Fruit fly (Drosophila melanogaster) whole organism, embryonic: ENCODE results near the gene Gr98b.
A peak's percentile ranks its signal among the peaks of the same experiment; 100 is the strongest.

ENCODE experiments used
- CG10209 ChIP-seq: fragments of 200-800 bp; sonication (Bioruptor generic); optimal IDR thresholded peaks from 3 replicates; lab custom pipeline; 2017; ENCODE audit warnings: missing biosample characterization, mild to moderate bottlenecking, missing genetic modification characterization, missing genetic modification reagents
- CG10543 ChIP-seq: fragments of 200-800 bp; sonication (Bioruptor generic); optimal IDR thresholded peaks from 3 replicates; lab custom pipeline; 2017; ENCODE audit warnings: missing biosample characterization, mild to moderate bottlenecking, missing genetic modification characterization, moderate library complexity
- CG11504 ChIP-seq: fragments of 200-800 bp; sonication (Bioruptor generic); optimal IDR thresholded peaks from 3 replicates; lab custom pipeline; 2019; ENCODE audit warnings: missing biosample characterization, mild to moderate bottlenecking, missing genetic modification characterization, moderate library complexity
- CG12219 ChIP-seq: fragments of 200-800 bp; sonication (Bioruptor generic); optimal IDR thresholded peaks from 3 replicates; lab custom pipeline; 2018; ENCODE audit warnings: missing biosample characterization, mild to moderate bottlenecking, missing genetic modification characterization
- CG13624 ChIP-seq: fragments of 200-800 bp; sonication (Bioruptor generic); optimal IDR thresholded peaks from 2 replicates; lab custom pipeline; 2016; ENCODE audit warnings: missing biosample characterization, missing genetic modification characterization
- CG17361 ChIP-seq: fragments of 200-800 bp; sonication (Bioruptor generic); IDR thresholded peaks from 3 replicates; pipeline ENCODE4 v1.3.6; 2022; ENCODE audit warnings: missing biosample characterization, missing genetic modification characterization
- CG18262 ChIP-seq: fragments of 200-800 bp; optimal IDR thresholded peaks from 3 replicates; lab custom pipeline; 2019; ENCODE audit warnings: missing biosample characterization, mild to moderate bottlenecking, missing genetic modification characterization, moderate library complexity
- CG18764 ChIP-seq: fragments of 200-800 bp; sonication (Bioruptor generic); optimal IDR thresholded peaks from 3 replicates; lab custom pipeline; 2016; ENCODE audit warnings: missing biosample characterization, missing genetic modification characterization
- CG30431 ChIP-seq: fragments of 200-800 bp; sonication (Bioruptor generic); optimal IDR thresholded peaks from 2 replicates; lab custom pipeline; 2017; ENCODE audit warnings: missing biosample characterization, missing genetic modification characterization
- CG32532 ChIP-seq: fragments of 200-800 bp; sonication (Bioruptor generic); IDR thresholded peaks from 2 replicates; pipeline ENCODE4 v1.3.6; 2022; ENCODE audit warnings: missing biosample characterization, missing genetic modification characterization
- CG6791 ChIP-seq: fragments of 200-800 bp; sonication (Bioruptor generic); IDR thresholded peaks from 3 replicates; pipeline ENCODE4 v1.3.6; 2022; ENCODE audit warnings: missing biosample characterization, missing genetic modification characterization; ENCODE audit not compliant: partially characterized antibody
- CG8388 ChIP-seq: fragments of 200-800 bp; sonication (Bioruptor generic); optimal IDR thresholded peaks from 2 replicates; lab custom pipeline; 2019; ENCODE audit warnings: missing biosample characterization, mild to moderate bottlenecking, missing genetic modification characterization, moderate library complexity
- D19B ChIP-seq: fragments of 200-800 bp; sonication (Bioruptor generic); optimal IDR thresholded peaks from 2 replicates; lab custom pipeline; 2017; ENCODE audit warnings: missing biosample characterization, mild to moderate bottlenecking, missing genetic modification characterization
- Dad ChIP-seq: fragments of 200-800 bp; sonication (Bioruptor generic); optimal IDR thresholded peaks from 3 replicates; lab custom pipeline; 2016; ENCODE audit warnings: missing biosample characterization, missing genetic modification characterization
- Dip2 ChIP-seq: fragments of 200-800 bp; sonication (Bioruptor generic); IDR thresholded peaks from 2 replicates; pipeline ENCODE4 v1.3.6; 2022; ENCODE audit warnings: missing biosample characterization, missing genetic modification characterization
- Doc3 ChIP-seq: fragments of 200-800 bp; sonication (Bioruptor generic); IDR thresholded peaks from 3 replicates; pipeline ENCODE4 v1.3.6; 2022; ENCODE audit warnings: missing biosample characterization, missing genetic modification characterization; ENCODE audit not compliant: partially characterized antibody
- E2f2 ChIP-seq: fragments of 200-800 bp; sonication (Bioruptor generic); IDR thresholded peaks from 2 replicates; pipeline ENCODE4 v1.3.6; 2022; ENCODE audit warnings: missing biosample characterization, missing genetic modification characterization
- Fer2 ChIP-seq: fragments of 200-800 bp; sonication (Bioruptor generic); optimal IDR thresholded peaks from 2 replicates; lab custom pipeline; 2018; ENCODE audit warnings: missing biosample characterization, mild to moderate bottlenecking, missing genetic modification characterization, moderate library complexity
- Gsc ChIP-seq: fragments of 200-800 bp; sonication (Bioruptor generic); IDR thresholded peaks from 2 replicates; pipeline ENCODE4 v1.3.6; 2022; ENCODE audit warnings: missing biosample characterization, missing genetic modification characterization
- H15 ChIP-seq: fragments of 200-800 bp; sonication (Bioruptor generic); IDR thresholded peaks from 3 replicates; pipeline ENCODE4 v1.3.6; 2022; ENCODE audit warnings: missing biosample characterization, missing genetic modification characterization
- H2.0 ChIP-seq: fragments of 200-800 bp; sonication (Bioruptor generic); IDR thresholded peaks from 2 replicates; pipeline ENCODE4 v1.3.6; 2022; ENCODE audit warnings: missing biosample characterization, missing genetic modification characterization
- Pdp1 ChIP-seq, 2 experiments: fragments of 200-800 bp; sonication (Bioruptor generic); optimal IDR thresholded peaks; 3 replicates each; lab custom pipeline; 2016; ENCODE audit warnings: missing biosample characterization in 2 of 2, missing genetic modification characterization in 2 of 2, mild to moderate bottlenecking in 1 of 2, moderate library complexity in 1 of 2
- Rx ChIP-seq: fragments of 200-800 bp; sonication (Bioruptor generic); IDR thresholded peaks from 2 replicates; pipeline ENCODE4 v1.3.6; 2022; ENCODE audit warnings: missing biosample characterization, missing genetic modification characterization
- Spps ChIP-seq: fragments of 200-800 bp; sonication (Bioruptor generic); optimal IDR thresholded peaks from 2 replicates; lab custom pipeline; 2018; ENCODE audit warnings: missing biosample characterization, mild to moderate bottlenecking, missing genetic modification characterization
- Stat92E ChIP-seq, 3 experiments: fragments of >200 bp in 2 of 3; fragments of 200-800 bp in 1 of 3; sonication (Bioruptor generic) in 1 of 3; optimal IDR thresholded peaks; 2 replicates each; lab custom pipeline; 2017 to 2019; ENCODE audit warnings: missing biosample characterization in 3 of 3, missing genetic modification characterization in 3 of 3, mild to moderate bottlenecking in 1 of 3, moderate library complexity in 1 of 3
- Tbp ChIP-seq: fragments of >200 bp; optimal IDR thresholded peaks from 2 replicates; lab custom pipeline; 2018; ENCODE audit warnings: missing biosample characterization, missing genetic modification characterization
- aop ChIP-seq: fragments of 200-800 bp; sonication (Bioruptor generic); IDR thresholded peaks from 2 replicates; pipeline ENCODE4 v1.3.6; 2022; ENCODE audit warnings: missing biosample characterization, missing genetic modification characterization
- chinmo ChIP-seq: fragments of 200-800 bp; sonication (Bioruptor generic); IDR thresholded peaks from 4 replicates; pipeline ENCODE4 v1.3.6; 2022; ENCODE audit warnings: missing biosample characterization, missing genetic modification characterization; ENCODE audit not compliant: partially characterized antibody
- chn ChIP-seq: fragments of 200-800 bp; sonication (Bioruptor generic); optimal IDR thresholded peaks from 2 replicates; lab custom pipeline; 2016; ENCODE audit warnings: missing biosample characterization, missing genetic modification characterization
- crc ChIP-seq: fragments of 200-800 bp; sonication (Bioruptor generic); optimal IDR thresholded peaks from 2 replicates; lab custom pipeline; 2016; ENCODE audit warnings: missing biosample characterization, missing genetic modification characterization
- crol ChIP-seq: fragments of 200-800 bp; sonication (Bioruptor generic); IDR thresholded peaks from 2 replicates; pipeline ENCODE4 v1.3.6; 2022; ENCODE audit warnings: missing biosample characterization, missing genetic modification characterization
- en ChIP-seq: fragments of 200-800 bp; sonication (Bioruptor generic); optimal IDR thresholded peaks from 2 replicates; lab custom pipeline; 2016; ENCODE audit warnings: missing biosample characterization, missing genetic modification characterization
- eve ChIP-seq, 2 experiments: fragments of >200 bp; optimal IDR thresholded peaks; 2 replicates each; lab custom pipeline; 2017; ENCODE audit warnings: missing biosample characterization in 2 of 2, missing genetic modification characterization in 2 of 2
- fu2 ChIP-seq: fragments of 200-800 bp; sonication (Bioruptor generic); optimal IDR thresholded peaks from 2 replicates; lab custom pipeline; 2016; ENCODE audit warnings: missing biosample characterization, missing genetic modification characterization
- gem ChIP-seq: fragments of 200-800 bp; sonication (Bioruptor generic); optimal IDR thresholded peaks from 2 replicates; lab custom pipeline; 2019; ENCODE audit warnings: missing biosample characterization, mild to moderate bottlenecking, missing genetic modification characterization, moderate library complexity
- gt ChIP-seq: fragments of 200-800 bp; sonication (Bioruptor generic); IDR thresholded peaks from 2 replicates; pipeline ENCODE4 v1.3.6; 2022; ENCODE audit warnings: missing biosample characterization, missing genetic modification characterization
- inv ChIP-seq: fragments of 200-800 bp; sonication (Bioruptor generic); IDR thresholded peaks from 2 replicates; pipeline ENCODE4 v1.3.6; 2022; ENCODE audit warnings: missing biosample characterization, missing genetic modification characterization; ENCODE audit not compliant: partially characterized antibody
- lilli ChIP-seq: fragments of 200-800 bp; sonication (Bioruptor generic); optimal IDR thresholded peaks from 3 replicates; lab custom pipeline; 2016; ENCODE audit warnings: missing biosample characterization, missing genetic modification characterization
- otp ChIP-seq: fragments of 200-800 bp; sonication (Bioruptor generic); IDR thresholded peaks from 3 replicates; pipeline ENCODE4, ENCODE4 v1.3.6; 2022; ENCODE audit warnings: missing biosample characterization, missing genetic modification characterization
- pita ChIP-seq: fragments of 200-800 bp; sonication (Bioruptor generic); optimal IDR thresholded peaks from 2 replicates; lab custom pipeline; 2017; ENCODE audit warnings: missing biosample characterization, mild to moderate bottlenecking, missing genetic modification characterization
- prd ChIP-seq, 3 experiments: fragments of >200 bp in 2 of 3; fragments of 200-800 bp in 1 of 3; sonication (Bioruptor generic) in 1 of 3; optimal IDR thresholded peaks in 2 of 3; IDR thresholded peaks in 1 of 3; 2 replicates in 2 of 3; 3 replicates in 1 of 3; pipeline versions ENCODE4 v1.3.6 to Lab custom; 2017 to 2022; ENCODE audit warnings: missing biosample characterization in 1 of 3, missing genetic modification characterization in 1 of 3
- sc ChIP-seq, 3 experiments: fragments of >200 bp in 2 of 3; fragments of 200-800 bp in 1 of 3; sonication (Bioruptor generic) in 1 of 3; optimal IDR thresholded peaks; 2 replicates in 2 of 3; 3 replicates in 1 of 3; lab custom pipeline; 2017; ENCODE audit warnings: mild to moderate bottlenecking in 1 of 3, missing biosample characterization in 1 of 3, missing genetic modification characterization in 1 of 3, missing genetic modification reagents in 1 of 3
- sima ChIP-seq: fragments of 200-800 bp; sonication (Bioruptor generic); optimal IDR thresholded peaks from 2 replicates; lab custom pipeline; 2016; ENCODE audit warnings: missing biosample characterization, missing genetic modification characterization
- sqz ChIP-seq: fragments of 200-800 bp; sonication (Bioruptor generic); optimal IDR thresholded peaks from 3 replicates; lab custom pipeline; 2018; ENCODE audit warnings: missing biosample characterization, mild to moderate bottlenecking, missing genetic modification characterization
- tap ChIP-seq: fragments of 200-800 bp; optimal IDR thresholded peaks from 3 replicates; lab custom pipeline; 2019; ENCODE audit warnings: missing biosample characterization, mild to moderate bottlenecking, missing genetic modification characterization, moderate library complexity
- tio ChIP-seq: fragments of 200-800 bp; sonication (Bioruptor generic); optimal IDR thresholded peaks from 2 replicates; lab custom pipeline; 2017; ENCODE audit warnings: missing biosample characterization, missing genetic modification characterization, inconsistent platforms
- twi ChIP-seq: fragments of 200-800 bp; optimal IDR thresholded peaks from 2 replicates; lab custom pipeline; 2019; ENCODE audit warnings: missing biosample characterization, mild to moderate bottlenecking, missing genetic modification characterization, moderate library complexity
- unpg ChIP-seq: fragments of 200-800 bp; sonication (Bioruptor generic); optimal IDR thresholded peaks from 3 replicates; lab custom pipeline; 2018; ENCODE audit warnings: missing biosample characterization, mild to moderate bottlenecking, missing genetic modification characterization, moderate library complexity
- wdn ChIP-seq: fragments of 200-800 bp; sonication (Bioruptor generic); IDR thresholded peaks from 2 replicates; pipeline ENCODE4 v1.3.6; 2022; ENCODE audit warnings: missing biosample characterization, missing genetic modification characterization

Gr98b gene

DNA sequence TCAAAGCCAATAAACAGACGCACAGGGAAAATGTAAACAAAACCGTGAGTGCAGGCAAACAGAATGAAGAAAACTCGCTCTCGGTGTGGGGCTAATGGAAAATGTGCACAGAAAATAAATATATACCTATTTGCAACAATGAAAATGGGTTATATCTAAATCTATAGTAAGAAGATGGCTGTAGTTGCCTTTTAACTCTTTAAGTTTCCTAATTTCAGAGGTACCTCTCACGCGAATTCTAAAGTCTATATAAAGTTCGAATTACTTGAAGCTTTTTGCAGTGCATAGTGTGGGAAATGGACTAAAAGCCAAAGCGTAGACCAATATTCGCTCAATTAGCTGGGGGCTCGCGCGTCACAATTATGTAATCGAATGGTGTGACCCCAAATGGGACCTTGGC is 12.7 kb downstream of the Gr98b start (continued):
- TF ChIP-seq lilli (GFP tag; lab: Kevin White, UChicago) (peak; percentile 61), Stat92E (GFP tag; optimal IDR thresholded peaks at IDR 0.05; lab: Kevin White, UChicago) (no peak), E2f2 (peak; percentile 54), sima (GFP tag; lab: Kevin White, UChicago) (peak; percentile 23), Fer2 (peak; percentile 37), tap (tag; lab: Kevin White, UChicago) (peak; percentile 86), otp (GFP tag; lab: Robert Waterston, UW) (peak; percentile 91), CG12219 (peak; percentile 80), eve (GFP tag; optimal IDR thresholded peaks at IDR 0.05; lab: Kevin White, UChicago) (peak in 1 of 2 experiments; percentile 90), sqz (GFP tag; lab: Kevin White, UChicago) (peak; percentile 64), crc (GFP tag; lab: Kevin White, UChicago) (peak; percentile 58), wdn (GFP tag; lab: Robert Waterston, UW) (peak; percentile 74), CG11504 (peak; percentile 89), chn (GFP tag; lab: Kevin White, UChicago) (peak; percentile 69), Rx (peak; percentile 75), CG17361 (peak; percentile 81), H15 (GFP tag; lab: Robert Waterston, UW) (peak; percentile 78), chinmo (GFP tag; lab: Robert Waterston, UW) (0 out of 4 replicates have a peak, but pooled peaks have one; percentile 59), gt (no peak), Gsc (GFP tag; lab: Robert Waterston, UW) (no peak; the same call in 1 of the 2 replicates), CG8388 (GFP tag; lab: Kevin White, UChicago) (peak; percentile 82), Tbp (GFP tag; lab: Kevin White, UChicago) (no peak), CG6791 (GFP tag; lab: Robert Waterston, UW) (no peak), CG32532 (GFP tag; lab: Robert Waterston, UW) (peak; percentile 73), Pdp1 (GFP tag; optimal IDR thresholded peaks at IDR 0.05; lab: Kevin White, UChicago) (peak; percentile 73 to 81), unpg (GFP tag; lab: Kevin White, UChicago) (peak; percentile 89), inv (GFP tag; lab: Robert Waterston, UW) (no peak), crol (GFP tag; lab: Robert Waterston, UW) (no peak), tio (peak; percentile 68), Spps (tag; lab: Kevin White, UChicago) (peak; percentile 66), gem (tag; lab: Kevin White, UChicago) (peak; percentile 89), prd (optimal IDR thresholded peaks at IDR 0.05; lab: Kevin White, UChicago) (no peak), prd (GFP tag; IDR thresholded peaks at IDR 0.05; lab: Robert Waterston, UW) (peak; percentile 84), CG18764 (GFP tag; lab: Kevin White, UChicago) (peak; percentile 72), sc (optimal IDR thresholded peaks at IDR 0.05; lab: Kevin White, UChicago) (no peak), sc (GFP tag; optimal IDR thresholded peaks at IDR 0.05; lab: Kevin White, UChicago) (peak; percentile 72), CG10543 (GFP tag; lab: Kevin White, UChicago) (peak; percentile 41), aop (GFP tag; lab: Robert Waterston, UW) (peak; percentile 57; the same call in 1 of the 2 replicates), fu2 (GFP tag; lab: Kevin White, UChicago) (peak; percentile 46), en (GFP tag; lab: Kevin White, UChicago) (peak; percentile 65), Doc3 (no peak), D19B (GFP tag; lab: Kevin White, UChicago) (peak; percentile 43), CG30431 (GFP tag; lab: Kevin White, UChicago) (peak; percentile 40), twi (tag; lab: Kevin White, UChicago) (peak; percentile 62), Dip2 (GFP tag; lab: Robert Waterston, UW) (no peak), CG18262 (tag; lab: Kevin White, UChicago) (peak; percentile 89), Dad (GFP tag; lab: Kevin White, UChicago) (peak; percentile 72), CG10209 (GFP tag; lab: Kevin White, UChicago) (peak; percentile 74), CG13624 (GFP tag; lab: Kevin White, UChicago) (peak; percentile 63), pita (GFP tag; lab: Kevin White, UChicago) (no peak), H2.0 (GFP tag; lab: Robert Waterston, UW) (peak; percentile 73)
